Fruit fly (Drosophila melanogaster) whole organism, embryonic: ENCODE measurements around the gene Srg3.

Experiments
- Adf1 ChIP-seq: fragments of 200-800 bp; sonication (Bioruptor generic); IDR thresholded peaks from 2 replicates; pipeline ENCODE4 v1.3.6; 2022; ENCODE audit warnings: missing biosample characterization, missing genetic modification characterization
- Bgb ChIP-seq: fragments of 200-800 bp; sonication (Bioruptor generic); IDR thresholded peaks from 2 replicates; pipeline ENCODE4 v1.3.6; 2022; ENCODE audit warnings: missing biosample characterization, missing genetic modification characterization; ENCODE audit not compliant: partially characterized antibody
- CG10462 ChIP-seq: fragments of 200-800 bp; sonication (Bioruptor generic); optimal IDR thresholded peaks from 2 replicates; lab custom pipeline; 2016; ENCODE audit warnings: missing biosample characterization, missing genetic modification characterization
- CG10543 ChIP-seq: fragments of 200-800 bp; sonication (Bioruptor generic); optimal IDR thresholded peaks from 3 replicates; lab custom pipeline; 2017; ENCODE audit warnings: missing biosample characterization, mild to moderate bottlenecking, missing genetic modification characterization, moderate library complexity
- CG10565 ChIP-seq: fragments of 200-800 bp; sonication (Bioruptor generic); optimal IDR thresholded peaks from 3 replicates; lab custom pipeline; 2016; ENCODE audit warnings: missing biosample characterization, mild to moderate bottlenecking, missing genetic modification characterization
- CG11560 ChIP-seq: fragments of 200-800 bp; sonication (Bioruptor generic); IDR thresholded peaks from 3 replicates; pipeline ENCODE4 v1.3.6; 2022; ENCODE audit warnings: missing biosample characterization, missing genetic modification characterization
- CG12071 ChIP-seq: fragments of 200-800 bp; sonication (Bioruptor generic); optimal IDR thresholded peaks from 3 replicates; lab custom pipeline; 2018; ENCODE audit warnings: missing biosample characterization, mild to moderate bottlenecking, missing genetic modification characterization
- CG12219 ChIP-seq: fragments of 200-800 bp; sonication (Bioruptor generic); optimal IDR thresholded peaks from 3 replicates; lab custom pipeline; 2018; ENCODE audit warnings: missing biosample characterization, mild to moderate bottlenecking, missing genetic modification characterization
- CG13287 ChIP-seq: fragments of 200-800 bp; sonication (Bioruptor generic); IDR thresholded peaks from 2 replicates; pipeline ENCODE4 v1.3.6; 2022; ENCODE audit warnings: missing biosample characterization, missing genetic modification characterization; ENCODE audit not compliant: partially characterized antibody
- CG15479 ChIP-seq: fragments of 200-800 bp; sonication (Bioruptor generic); optimal IDR thresholded peaks from 3 replicates; lab custom pipeline; 2019; ENCODE audit warnings: missing biosample characterization, mild to moderate bottlenecking, missing genetic modification characterization, moderate library complexity
- CG17361 ChIP-seq: fragments of 200-800 bp; sonication (Bioruptor generic); IDR thresholded peaks from 3 replicates; pipeline ENCODE4 v1.3.6; 2022; ENCODE audit warnings: missing biosample characterization, missing genetic modification characterization
- CG17568 ChIP-seq: fragments of 200-800 bp; sonication (Bioruptor generic); optimal IDR thresholded peaks from 2 replicates; lab custom pipeline; 2018; ENCODE audit warnings: missing biosample characterization, mild to moderate bottlenecking, missing genetic modification characterization, moderate library complexity
- CG17912 ChIP-seq: fragments of 200-800 bp; sonication (Bioruptor generic); optimal IDR thresholded peaks from 2 replicates; lab custom pipeline; 2018; ENCODE audit warnings: missing biosample characterization, mild to moderate bottlenecking, missing genetic modification characterization
- CG1832 ChIP-seq: fragments of 200-800 bp; sonication (Bioruptor generic); optimal IDR thresholded peaks from 2 replicates; lab custom pipeline; 2017; ENCODE audit warnings: missing biosample characterization, mild to moderate bottlenecking, missing genetic modification characterization, inconsistent platforms
- CG18764 ChIP-seq: fragments of 200-800 bp; sonication (Bioruptor generic); optimal IDR thresholded peaks from 3 replicates; lab custom pipeline; 2016; ENCODE audit warnings: missing biosample characterization, missing genetic modification characterization
- CG2889 ChIP-seq: fragments of 200-800 bp; sonication (Bioruptor generic); IDR thresholded peaks from 3 replicates; pipeline ENCODE4 v1.3.6; 2022; ENCODE audit warnings: missing biosample characterization, missing genetic modification characterization
- CG31388 ChIP-seq: fragments of 200-800 bp; sonication (Bioruptor generic); optimal IDR thresholded peaks from 2 replicates; lab custom pipeline; 2016; ENCODE audit warnings: missing biosample characterization, missing genetic modification characterization
- CG32772 ChIP-seq: fragments of 200-800 bp; sonication (Bioruptor generic); IDR thresholded peaks from 2 replicates; pipeline ENCODE4 v1.3.6; 2022; ENCODE audit warnings: missing biosample characterization, missing genetic modification characterization
- CG34376 ChIP-seq: fragments of 200-800 bp; sonication (Bioruptor generic); optimal IDR thresholded peaks from 2 replicates; lab custom pipeline; 2018; ENCODE audit warnings: missing biosample characterization, mild to moderate bottlenecking, missing genetic modification characterization
- CG34422 ChIP-seq: fragments of 200-800 bp; sonication (Bioruptor generic); IDR thresholded peaks from 3 replicates; pipeline ENCODE4 v1.3.6; 2022; ENCODE audit warnings: missing biosample characterization, missing genetic modification characterization
- CG3838 ChIP-seq: fragments of 200-800 bp; sonication (Bioruptor generic); optimal IDR thresholded peaks from 3 replicates; lab custom pipeline; 2016; ENCODE audit warnings: missing biosample characterization, missing genetic modification characterization
- CG4360 ChIP-seq: fragments of 200-800 bp; sonication (Bioruptor generic); IDR thresholded peaks from 2 replicates; pipeline ENCODE4 v1.3.6; 2022; ENCODE audit warnings: missing biosample characterization, missing genetic modification characterization
- CG43689 ChIP-seq: fragments of 200-800 bp; sonication (Bioruptor generic); IDR thresholded peaks from 2 replicates; pipeline ENCODE4 v1.3.6; 2022; ENCODE audit warnings: missing biosample characterization, missing genetic modification characterization
- CG4404 ChIP-seq: fragments of 200-800 bp; sonication (Bioruptor generic); IDR thresholded peaks from 2 replicates; pipeline ENCODE4 v1.3.6; 2022; ENCODE audit warnings: missing biosample characterization, missing genetic modification characterization
- CG9797 ChIP-seq: fragments of 200-800 bp; sonication (Bioruptor generic); optimal IDR thresholded peaks from 3 replicates; lab custom pipeline; 2018; ENCODE audit warnings: missing biosample characterization, mild to moderate bottlenecking, missing genetic modification characterization
- Camta ChIP-seq: fragments of 200-800 bp; sonication (Bioruptor generic); optimal IDR thresholded peaks from 2 replicates; lab custom pipeline; 2016; ENCODE audit warnings: missing biosample characterization, missing genetic modification characterization
- D19A ChIP-seq: fragments of 200-800 bp; optimal IDR thresholded peaks from 3 replicates; lab custom pipeline; 2019; ENCODE audit warnings: missing biosample characterization, mild to moderate bottlenecking, missing genetic modification characterization, moderate library complexity
- Dbx ChIP-seq: fragments of 200-800 bp; sonication (Bioruptor generic); IDR thresholded peaks from 3 replicates; pipeline ENCODE4 v1.3.6; 2022; ENCODE audit warnings: missing biosample characterization, missing genetic modification characterization
- Doc3 ChIP-seq: fragments of 200-800 bp; sonication (Bioruptor generic); IDR thresholded peaks from 3 replicates; pipeline ENCODE4 v1.3.6; 2022; ENCODE audit warnings: missing biosample characterization, missing genetic modification characterization; ENCODE audit not compliant: partially characterized antibody
- Fer2 ChIP-seq: fragments of 200-800 bp; sonication (Bioruptor generic); optimal IDR thresholded peaks from 2 replicates; lab custom pipeline; 2018; ENCODE audit warnings: missing biosample characterization, mild to moderate bottlenecking, missing genetic modification characterization, moderate library complexity
- HHEX ChIP-seq: fragments of 200-800 bp; sonication (Bioruptor generic); optimal IDR thresholded peaks from 3 replicates; lab custom pipeline; 2017; ENCODE audit warnings: missing biosample characterization, mild to moderate bottlenecking, missing genetic modification characterization, missing genetic modification reagents
- Lhr ChIP-seq: fragments of 200-800 bp; sonication (Bioruptor generic); optimal IDR thresholded peaks from 3 replicates; lab custom pipeline; 2017; ENCODE audit warnings: mild to moderate bottlenecking, missing biosample characterization, missing genetic modification reagents, missing genetic modification characterization
- MTF-1 ChIP-seq: fragments of 200-800 bp; sonication (Bioruptor generic); optimal IDR thresholded peaks from 2 replicates; lab custom pipeline; 2018; ENCODE audit warnings: missing biosample characterization, mild to moderate bottlenecking, missing genetic modification characterization, borderline replicate concordance
- Myb ChIP-seq: fragments of 200-800 bp; sonication (Bioruptor generic); optimal IDR thresholded peaks from 2 replicates; lab custom pipeline; 2016; ENCODE audit warnings: missing biosample characterization, missing genetic modification characterization
- Nf-YB ChIP-seq: fragments of 200-800 bp; sonication (Bioruptor generic); optimal IDR thresholded peaks from 3 replicates; lab custom pipeline; 2019; ENCODE audit warnings: missing biosample characterization, mild to moderate bottlenecking, missing genetic modification characterization, moderate library complexity
- Ravus ChIP-seq: fragments of 200-800 bp; sonication (Bioruptor generic); IDR thresholded peaks from 2 replicates; pipeline ENCODE4 v1.3.6; 2022; ENCODE audit warnings: missing biosample characterization, missing genetic modification characterization
- cas ChIP-seq: fragments of 200-800 bp; sonication (Bioruptor generic); IDR thresholded peaks from 2 replicates; pipeline ENCODE4 v1.3.6; 2022; ENCODE audit warnings: missing biosample characterization, missing genetic modification characterization
- caup ChIP-seq: fragments of 200-800 bp; sonication (Bioruptor generic); optimal IDR thresholded peaks from 3 replicates; lab custom pipeline; 2017; ENCODE audit warnings: missing biosample characterization, mild to moderate bottlenecking, missing genetic modification characterization, moderate library complexity; ENCODE audit not compliant: severe bottlenecking
- dysf ChIP-seq: fragments of 200-800 bp; sonication (Bioruptor generic); IDR thresholded peaks from 3 replicates; pipeline ENCODE4 v1.3.6; 2022; ENCODE audit warnings: missing biosample characterization, missing genetic modification characterization
- gcm ChIP-seq: fragments of 200-800 bp; sonication (Bioruptor generic); optimal IDR thresholded peaks from 2 replicates; lab custom pipeline; 2019; ENCODE audit warnings: missing biosample characterization, mild to moderate bottlenecking, missing genetic modification characterization, moderate library complexity
- gsb ChIP-seq: fragments of 200-800 bp; sonication (Bioruptor generic); IDR thresholded peaks from 2 replicates; pipeline ENCODE4 v1.3.6; 2022; ENCODE audit warnings: missing biosample characterization, missing genetic modification characterization
- gsb-n ChIP-seq: fragments of 200-800 bp; sonication (Bioruptor generic); optimal IDR thresholded peaks from 3 replicates; lab custom pipeline; 2018; ENCODE audit warnings: missing biosample characterization, mild to moderate bottlenecking, missing genetic modification characterization
- maf-S ChIP-seq: fragments of 200-800 bp; sonication (Bioruptor generic); optimal IDR thresholded peaks from 2 replicates; lab custom pipeline; 2016; ENCODE audit warnings: missing biosample characterization, missing genetic modification characterization
- pho ChIP-seq: fragments of 200-800 bp; sonication (Bioruptor generic); optimal IDR thresholded peaks from 2 replicates; lab custom pipeline; 2016; ENCODE audit warnings: missing biosample characterization, missing genetic modification characterization
- rib ChIP-seq: fragments of 200-800 bp; sonication (Bioruptor generic); IDR thresholded peaks from 2 replicates; pipeline ENCODE4 v1.3.6; 2022; ENCODE audit warnings: missing biosample characterization, missing genetic modification characterization
- sd ChIP-seq: fragments of 200-800 bp; sonication (Bioruptor generic); optimal IDR thresholded peaks from 3 replicates; lab custom pipeline; 2018; ENCODE audit warnings: missing biosample characterization, mild to moderate bottlenecking, missing genetic modification characterization, moderate library complexity
- shn ChIP-seq: fragments of 200-800 bp; sonication (Bioruptor generic); optimal IDR thresholded peaks from 3 replicates; lab custom pipeline; 2016; ENCODE audit warnings: missing biosample characterization, missing genetic modification characterization
- sug ChIP-seq: fragments of 200-800 bp; optimal IDR thresholded peaks from 2 replicates; lab custom pipeline; 2019; ENCODE audit warnings: missing biosample characterization, mild to moderate bottlenecking, missing genetic modification characterization, moderate library complexity
- toy ChIP-seq: fragments of 200-800 bp; sonication (Bioruptor generic); IDR thresholded peaks from 2 replicates; pipeline ENCODE4 v1.3.6; 2022; ENCODE audit warnings: missing biosample characterization, missing genetic modification characterization
- wdn ChIP-seq: fragments of 200-800 bp; sonication (Bioruptor generic); IDR thresholded peaks from 2 replicates; pipeline ENCODE4 v1.3.6; 2022; ENCODE audit warnings: missing biosample characterization, missing genetic modification characterization

The Srg3 gene

dm6 chr3L:9432810-9433587 is 10.0 kb upstream of the Srg3 start (continued):
- TF ChIP-seq Myb (GFP tag; lab: Kevin White, UChicago) (no peak), CG3838 (GFP tag; lab: Kevin White, UChicago) (no peak), toy (GFP tag; lab: Robert Waterston, UW) (no peak), CG34422 (GFP tag; lab: Robert Waterston, UW) (no peak), pho (GFP tag; lab: Kevin White, UChicago) (no peak), Lhr (no peak), CG12071 (GFP tag; lab: Kevin White, UChicago) (no peak), CG18764 (GFP tag; lab: Kevin White, UChicago) (no peak), gsb (no peak), CG15479 (GFP tag; lab: Kevin White, UChicago) (no peak), Adf1 (GFP tag; lab: Robert Waterston, UW) (peak; percentile 12; the same call in 1 of the 2 replicates), CG10543 (peak; percentile 88), cas (GFP tag; lab: Robert Waterston, UW) (no peak), CG4360 (GFP tag; lab: Robert Waterston, UW) (no peak), sug (no peak), gsb-n (no peak), Camta (GFP tag; lab: Kevin White, UChicago) (no peak), CG43689 (GFP tag; lab: Robert Waterston, UW) (no peak), CG4404 (no peak), CG17568 (no peak), HHEX (GFP tag; lab: Kevin White, UChicago) (no peak), Fer2 (tag; lab: Kevin White, UChicago) (no peak), Dbx (GFP tag; lab: Robert Waterston, UW) (no peak), dysf (GFP tag; lab: Robert Waterston, UW) (no peak), gcm (no peak), CG11560 (tag; lab: Robert Waterston, UW) (no peak), wdn (GFP tag; lab: Robert Waterston, UW) (no peak), sd (tag; lab: Kevin White, UChicago) (peak; percentile 82), maf-S (GFP tag; lab: Kevin White, UChicago) (no peak), Nf-YB (GFP tag; lab: Kevin White, UChicago) (no peak), CG1832 (GFP tag; lab: Kevin White, UChicago) (no peak), CG12219 (GFP tag; lab: Kevin White, UChicago) (no peak), shn (GFP tag; lab: Kevin White, UChicago) (no peak), CG17912 (GFP tag; lab: Kevin White, UChicago) (no peak), caup (GFP tag; lab: Kevin White, UChicago) (no peak), Bgb (GFP tag; lab: Robert Waterston, UW) (no peak), D19A (tag; lab: Kevin White, UChicago) (no peak), CG13287 (GFP tag; lab: Robert Waterston, UW) (no peak), CG9797 (GFP tag; lab: Kevin White, UChicago) (no peak), CG2889 (GFP tag; lab: Robert Waterston, UW) (no peak), CG17361 (GFP tag; lab: Robert Waterston, UW) (no peak), rib (GFP tag; lab: Robert Waterston, UW) (peak; percentile 48; the same call in 1 of the 2 replicates), CG10462 (GFP tag; lab: Kevin White, UChicago) (no peak), CG34376 (peak; percentile 51), Ravus (GFP tag; lab: Robert Waterston, UW) (no peak), CG31388 (GFP tag; lab: Kevin White, UChicago) (no peak), MTF-1 (no peak), CG10565 (GFP tag; lab: Kevin White, UChicago) (no peak), Doc3 (no peak), CG32772 (GFP tag; lab: Robert Waterston, UW) (no peak)
